Fruit fly (Drosophila melanogaster): ENCODE data around the gene CG34323.

CG34323 gene

dm6 chrX:12073637-12074036, 3.4 kb downstream of the CG34323 start (continued):
- TF ChIP-seq H15 (GFP tag; IDR thresholded peaks at IDR 0.05) (no peak), ro (GFP tag; IDR thresholded peaks at IDR 0.05) (no peak), CG2889 (GFP tag; IDR thresholded peaks at IDR 0.05) (no peak), CG8924 (tag; optimal IDR thresholded peaks at IDR 0.05) (peak; percentile 51), CG14667 (GFP tag; IDR thresholded peaks at IDR 0.05) (no peak), Sox102F (GFP tag; optimal IDR thresholded peaks at IDR 0.05) (peak; percentile 50), CG14860 (GFP tag; IDR thresholded peaks at IDR 0.05; ENCODE audit: partially characterized antibody) (no peak), cas (GFP tag; IDR thresholded peaks at IDR 0.05) (no peak), gcm2 (GFP tag; optimal IDR thresholded peaks at IDR 0.05) (no peak), zen2 (GFP tag; IDR thresholded peaks at IDR 0.05; ENCODE audit: partially characterized antibody) (no peak), CG12942 (GFP tag; optimal IDR thresholded peaks at IDR 0.05) (no peak), B-H1 (GFP tag; IDR thresholded peaks at IDR 0.05) (no peak), BEAF-32 (GFP tag; optimal IDR thresholded peaks at IDR 0.05) (no peak), Ptx1 (GFP tag; IDR thresholded peaks at IDR 0.05) (peak; percentile 27; the same call in 1 of the 2 replicates), CG17802 (tag; optimal IDR thresholded peaks at IDR 0.05) (no peak), HLH4C (GFP tag; IDR thresholded peaks at IDR 0.05; ENCODE audit: partially characterized antibody) (no peak), CG9797 (GFP tag; optimal IDR thresholded peaks at IDR 0.05) (no peak), CG10565 (GFP tag; optimal IDR thresholded peaks at IDR 0.05) (no peak), CG12299 (tag; optimal IDR thresholded peaks at IDR 0.05) (no peak), CG12659 (GFP tag; optimal IDR thresholded peaks at IDR 0.05) (no peak), Med (GFP tag) (peak; percentile 81), CG32532 (GFP tag; IDR thresholded peaks at IDR 0.05) (peak; percentile 27; the same call in 1 of the 2 replicates), CG7357 (GFP tag; IDR thresholded peaks at IDR 0.05) (no peak), sim (GFP tag; IDR thresholded peaks at IDR 0.05) (no peak), CG6254 (GFP tag; optimal IDR thresholded peaks at IDR 0.05) (no peak), CG11695 (GFP tag; IDR thresholded peaks at IDR 0.05) (no peak), ac (GFP tag; optimal IDR thresholded peaks at IDR 0.05) (no peak), tll (GFP tag; optimal IDR thresholded peaks at IDR 0.05) (no peak), CTCF (GFP tag; optimal IDR thresholded peaks at IDR 0.05) (no peak), tio (GFP tag; optimal IDR thresholded peaks at IDR 0.05) (no peak), TFAM (GFP tag; optimal IDR thresholded peaks at IDR 0.05) (no peak), CG17568 (GFP tag; optimal IDR thresholded peaks at IDR 0.05) (no peak), ttk (GFP tag; IDR thresholded peaks at IDR 0.05) (no peak; the same call in 1 of the 2 replicates), lilli (GFP tag; optimal IDR thresholded peaks at IDR 0.05) (no peak), sr (GFP tag; IDR thresholded peaks at IDR 0.05) (no peak), CG3726 (GFP tag; IDR thresholded peaks at IDR 0.05) (no peak), Xbp1 (GFP tag; optimal IDR thresholded peaks at IDR 0.05) (peak; percentile 3), so (GFP tag; IDR thresholded peaks at IDR 0.05) (no peak), CG7271 (tag; optimal IDR thresholded peaks at IDR 0.05) (no peak), mam (GFP tag; optimal IDR thresholded peaks at IDR 0.05) (no peak), B-H2 (GFP tag; optimal IDR thresholded peaks at IDR 0.05) (no peak), ERR (GFP tag; optimal IDR thresholded peaks at IDR 0.05) (no peak), CG10147 (GFP tag; optimal IDR thresholded peaks at IDR 0.05) (peak; percentile 16), esg (GFP tag; conservative IDR thresholded peaks at IDR 0.05) (no peak), Ravus (GFP tag; IDR thresholded peaks at IDR 0.05) (no peak), Usf (GFP tag; optimal IDR thresholded peaks at IDR 0.05) (no peak), exex (tag; optimal IDR thresholded peaks at IDR 0.05) (peak; percentile 6), bbx (GFP tag; IDR thresholded peaks at IDR 0.05; ENCODE audit: partially characterized antibody) (no peak), Fer1 (GFP tag; optimal IDR thresholded peaks at IDR 0.05) (peak; percentile 71), YL-1 (GFP tag; optimal IDR thresholded peaks at IDR 0.05) (no peak), MBD-R2 (GFP tag; IDR thresholded peaks at IDR 0.05) (no peak), CG4854 (GFP tag; optimal IDR thresholded peaks at IDR 0.05) (no peak)

Measured in whole organism, embryonic.